Worm (Caenorhabditis elegans) whole organism, young adult: ENCODE measurements around the gene clec-187.

Experiments used
- F33H1.4 ChIP-seq: fragments of 200-800 bp; sonication (Bioruptor generic); IDR thresholded peaks from 2 replicates; pipeline ENCODE4 v1.3.6; 2022; ENCODE audit warnings: missing genetic modification reagents, missing genetic modification characterization, missing compliant biosample characterization
- F57C9.4 ChIP-seq: sonication (generic microtip); optimal IDR thresholded peaks from 2 replicates; lab custom pipeline; 2017; ENCODE audit warnings: mild to moderate bottlenecking, missing genetic modification characterization, missing compliant biosample characterization
- K12H6.12 ChIP-seq: fragments of 200-800 bp; sonication (Bioruptor generic); optimal IDR thresholded peaks from 2 replicates; lab custom pipeline; 2018; ENCODE audit warnings: mild to moderate bottlenecking, missing genetic modification characterization, missing compliant biosample characterization
- Y79H2A.3 ChIP-seq: fragments of 200-800 bp; sonication (Bioruptor generic); conservative IDR thresholded peaks from 2 replicates; pipeline ENCODE4 v1.3.6; 2022; ENCODE audit warnings: missing genetic modification reagents, missing genetic modification characterization, missing compliant biosample characterization
- ama-1 ChIP-seq, 3 experiments: fragments of 150-350 bp in 1 of 3; sonication (generic microtip) in 2 of 3; optimal IDR thresholded peaks; 2 replicates each; lab custom pipeline; 2014 to 2018; ENCODE audit warnings: missing biosample characterization in 2 of 3, missing genetic modification characterization in 2 of 3, missing genetic modification reagents in 2 of 3
- egl-44 ChIP-seq: fragments of 200-800 bp; sonication (Bioruptor generic); IDR thresholded peaks from 2 replicates; pipeline ENCODE4 v1.3.6; 2022; ENCODE audit warnings: missing genetic modification reagents, missing genetic modification characterization, missing compliant biosample characterization
- ets-4 ChIP-seq: fragments of 200-800 bp; sonication (Bioruptor generic); optimal IDR thresholded peaks from 2 replicates; lab custom pipeline; 2018; ENCODE audit warnings: mild to moderate bottlenecking, missing genetic modification characterization, missing compliant biosample characterization
- hlh-12 ChIP-seq: sonication (generic microtip); optimal IDR thresholded peaks from 2 replicates; lab custom pipeline; 2016; ENCODE audit warnings: missing genetic modification characterization, missing compliant biosample characterization
- hmg-20 ChIP-seq: fragments of 200-800 bp; sonication (Bioruptor generic); IDR thresholded peaks from 2 replicates; pipeline ENCODE4 v1.3.6; 2022; ENCODE audit warnings: missing genetic modification reagents, missing genetic modification characterization, missing compliant biosample characterization
- mxl-1 ChIP-seq: sonication (generic microtip); optimal IDR thresholded peaks from 2 replicates; lab custom pipeline; 2016; ENCODE audit warnings: missing genetic modification characterization, missing compliant biosample characterization
- nfya-1 ChIP-seq: sonication (generic microtip); optimal IDR thresholded peaks from 2 replicates; lab custom pipeline; 2017; ENCODE audit warnings: antibody characterized with exemption, missing compliant biosample characterization, missing genetic modification characterization, borderline replicate concordance; ENCODE audit not compliant: insufficient read depth
- sea-2 ChIP-seq: fragments of 200-800 bp; sonication (Bioruptor generic); IDR thresholded peaks from 2 replicates; pipeline ENCODE4 v1.3.6; 2022; ENCODE audit warnings: missing genetic modification characterization, missing compliant biosample characterization
- somi-1 ChIP-seq: fragments of 200-800 bp; sonication (Bioruptor generic); optimal IDR thresholded peaks from 2 replicates; lab custom pipeline; 2018; ENCODE audit warnings: mild to moderate bottlenecking, missing genetic modification characterization, missing compliant biosample characterization
- unc-62 ChIP-seq: fragments of 150-350 bp; optimal IDR thresholded peaks from 2 replicates; lab custom pipeline; 2014; ENCODE audit warnings: missing biosample characterization, missing genetic modification reagents, missing genetic modification characterization

ce11 chrIV:12849030-12849560 is 22.2 kb downstream of the clec-187 start, which contains the start of gene srf-3:
- TF ChIP-seq mxl-1 (tag; lab: Kevin White, UChicago) (no peak), hmg-20 (no peak), ama-1 (optimal IDR thresholded peaks at IDR 0.05; lab: Kevin White, UChicago) (no peak), ama-1 (GFP tag; optimal IDR thresholded peaks at IDR 0.05; lab: Kevin White, UChicago) (no peak), nfya-1 (tag; lab: Kevin White, UChicago) (no peak), Y79H2A.3 (no peak), F57C9.4 (tag; lab: Kevin White, UChicago) (no peak), egl-44 (GFP tag; lab: Robert Waterston, UW) (no peak), K12H6.12 (no peak), somi-1 (GFP tag; lab: Kevin White, UChicago) (no peak), hlh-12 (tag; lab: Kevin White, UChicago) (no peak), F33H1.4 (GFP tag; lab: Robert Waterston, UW) (no peak), ets-4 (GFP tag; lab: Kevin White, UChicago) (no peak), sea-2 (GFP tag; lab: Robert Waterston, UW) (no peak), unc-62 (GFP tag; lab: Kevin White, UChicago) (no peak)
